Fruit fly (Drosophila melanogaster) whole organism, prepupa: ENCODE results near the gene vsg.

Experiments
- CG16779 ChIP-seq: fragments of 200-800 bp; sonication (Bioruptor generic); optimal IDR thresholded peaks from 3 replicates; lab custom pipeline; 2017; ENCODE audit warnings: missing biosample characterization, mild to moderate bottlenecking, missing genetic modification characterization
- CG6276 ChIP-seq: fragments of 200-800 bp; sonication (Bioruptor generic); optimal IDR thresholded peaks from 2 replicates; lab custom pipeline; 2017; ENCODE audit warnings: missing biosample characterization, mild to moderate bottlenecking, missing genetic modification characterization
- CG6854 ChIP-seq: fragments of 200-800 bp; sonication (Bioruptor generic); optimal IDR thresholded peaks from 2 replicates; lab custom pipeline; 2017; ENCODE audit warnings: missing biosample characterization, mild to moderate bottlenecking, missing genetic modification characterization
- CG8119 ChIP-seq: fragments of 200-800 bp; sonication (Bioruptor generic); IDR thresholded peaks from 3 replicates; pipeline ENCODE4 v1.3.6; 2022; ENCODE audit warnings: missing biosample characterization, missing genetic modification characterization
- Eip93F ChIP-seq: fragments of 200-800 bp; sonication (Bioruptor generic); optimal IDR thresholded peaks from 2 replicates; lab custom pipeline; 2016; ENCODE audit warnings: missing biosample characterization, mild to moderate bottlenecking, missing genetic modification characterization
- Ets21C ChIP-seq: fragments of 200-800 bp; sonication (Bioruptor generic); optimal IDR thresholded peaks from 3 replicates; lab custom pipeline; 2016; ENCODE audit warnings: missing biosample characterization, missing genetic modification characterization
- Met ChIP-seq: fragments of 200-800 bp; sonication (Bioruptor generic); optimal IDR thresholded peaks from 3 replicates; lab custom pipeline; 2016; ENCODE audit warnings: missing biosample characterization, missing genetic modification characterization
- Smox ChIP-seq: fragments of 200-800 bp; sonication (Bioruptor generic); optimal IDR thresholded peaks from 3 replicates; lab custom pipeline; 2016; ENCODE audit warnings: missing biosample characterization, missing genetic modification characterization
- Sox102F ChIP-seq: fragments of 200-800 bp; sonication (Bioruptor generic); optimal IDR thresholded peaks from 2 replicates; lab custom pipeline; 2016; ENCODE audit warnings: missing biosample characterization, mild to moderate bottlenecking, missing genetic modification characterization
- acj6 ChIP-seq: fragments of 200-800 bp; sonication (Bioruptor generic); optimal IDR thresholded peaks from 3 replicates; lab custom pipeline; 2016; ENCODE audit warnings: missing biosample characterization, missing genetic modification characterization
- cyc ChIP-seq: fragments of 200-800 bp; sonication (Bioruptor generic); optimal IDR thresholded peaks from 3 replicates; lab custom pipeline; 2016; ENCODE audit warnings: missing biosample characterization, missing genetic modification characterization
- dsx ChIP-seq: fragments of 200-800 bp; optimal IDR thresholded peaks from 3 replicates; lab custom pipeline; 2019; ENCODE audit warnings: missing biosample characterization, mild to moderate bottlenecking, missing genetic modification characterization, moderate library complexity; ENCODE audit not compliant: poor library complexity, severe bottlenecking
- lz ChIP-seq: fragments of 200-800 bp; sonication (Bioruptor generic); optimal IDR thresholded peaks from 3 replicates; lab custom pipeline; 2016; ENCODE audit warnings: missing biosample characterization, missing genetic modification characterization

DNA sequence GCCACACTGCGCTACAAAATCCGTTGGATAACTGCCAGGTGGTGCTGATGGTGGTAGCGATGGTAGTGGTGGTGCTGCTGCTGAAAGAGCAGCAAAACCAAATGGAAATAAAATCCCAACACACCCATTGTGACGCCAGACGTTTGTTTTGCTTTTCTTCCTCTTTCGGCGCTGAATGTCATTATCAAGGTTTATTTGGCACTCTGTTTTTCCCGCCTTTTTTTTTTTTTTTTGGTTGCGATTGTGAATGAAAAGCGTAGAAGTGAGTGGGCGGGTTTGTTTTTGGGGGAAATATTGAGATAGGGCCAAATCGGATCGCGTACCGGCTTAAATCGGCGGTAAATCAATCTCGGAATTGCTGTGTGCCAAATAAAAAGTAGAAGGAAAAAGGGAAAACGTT, 36.9 kb upstream of the vsg start:
- TF ChIP-seq lz (GFP tag; lab: Kevin White, UChicago) = no peak
- no peak for TF ChIP-seq CG8119
- TF ChIP-seq acj6 (GFP tag; lab: Kevin White, UChicago) = no peak
- TF ChIP-seq Smox (GFP tag; lab: Kevin White, UChicago) = no peak
- no peak for TF ChIP-seq CG6854 (GFP tag; lab: Kevin White, UChicago)
- no peak for TF ChIP-seq Met (GFP tag; lab: Kevin White, UChicago)
- no peak for TF ChIP-seq Eip93F (GFP tag; lab: Kevin White, UChicago)
- TF ChIP-seq cyc (GFP tag; lab: Kevin White, UChicago) = no peak
- no peak for TF ChIP-seq Sox102F (GFP tag; lab: Kevin White, UChicago)
- no peak for TF ChIP-seq dsx (GFP tag; lab: Kevin White, UChicago)
- TF ChIP-seq Ets21C (GFP tag; lab: Kevin White, UChicago) = no peak
- no peak for TF ChIP-seq CG6276 (GFP tag; lab: Kevin White, UChicago)
- TF ChIP-seq CG16779 (tag; lab: Kevin White, UChicago) = no peak
